Fruit fly (Drosophila melanogaster): ENCODE results near the gene CG12729.

Gene CG12729

dm6 chrX:5873164-5873563 lies 28.1 kb downstream of the CG12729 start, which contains the start of gene GAA1 (continued):
- TF ChIP-seq Scr (GFP tag; IDR thresholded peaks at IDR 0.05; ENCODE audit: partially characterized antibody) (peak; percentile 85), hb (GFP tag; IDR thresholded peaks at IDR 0.05; ENCODE audit: partially characterized antibody) (peak; percentile 92), eyg (GFP tag; optimal IDR thresholded peaks at IDR 0.05) (no peak), slou (GFP tag; optimal IDR thresholded peaks at IDR 0.05) (no peak), crol (GFP tag; IDR thresholded peaks at IDR 0.05) (no peak), fu2 (GFP tag; optimal IDR thresholded peaks at IDR 0.05) (no peak)

dm6 chrX:5876584-5876983 lies 31.5 kb downstream of the CG12729 start, which contains the start of gene mof:
Gene mof, minus strand, starts transcription at chrX:5876853.
- peak; percentile 35 for TF ChIP-seq CG10267 (tag; optimal IDR thresholded peaks at IDR 0.05)
- peak; percentile 76 for TF ChIP-seq vnd (GFP tag; IDR thresholded peaks at IDR 0.05; ENCODE audit: partially characterized antibody)
- TF ChIP-seq Dp (GFP tag; optimal IDR thresholded peaks at IDR 0.05), result peak; percentile 78
- 0 out of 2 replicates have a peak, but pooled peaks have one; percentile 6 for TF ChIP-seq CG6689 (GFP tag; IDR thresholded peaks at IDR 0.05)
- peak; percentile 50 for TF ChIP-seq pzg (GFP tag; optimal IDR thresholded peaks at IDR 0.05)
- peak; percentile 76; the same call in 2 of the 3 replicates for TF ChIP-seq mld (GFP tag; IDR thresholded peaks at IDR 0.05; ENCODE audit: partially characterized antibody)
- peak; percentile 18 for TF ChIP-seq trem (tag; optimal IDR thresholded peaks at IDR 0.05)
- TF ChIP-seq knrl (GFP tag; IDR thresholded peaks at IDR 0.05; ENCODE audit: partially characterized antibody), result peak; percentile 57; the same call in 2 of the 3 replicates
- peak; percentile 50 for TF ChIP-seq Sry-δ (GFP tag; optimal IDR thresholded peaks at IDR 0.05)
- peak; percentile 85 for TF ChIP-seq bbx (GFP tag; IDR thresholded peaks at IDR 0.05; ENCODE audit: partially characterized antibody)
- peak; percentile 58 for TF ChIP-seq Doc3 (GFP tag; IDR thresholded peaks at IDR 0.05; ENCODE audit: partially characterized antibody)
- TF ChIP-seq CG6175 (GFP tag; IDR thresholded peaks at IDR 0.05), result no peak
- TF ChIP-seq HmgD (GFP tag; optimal IDR thresholded peaks at IDR 0.05), result no peak
- peak; percentile 79 for TF ChIP-seq CG6791 (GFP tag; IDR thresholded peaks at IDR 0.05; ENCODE audit: partially characterized antibody)
- TF ChIP-seq CG10366 (GFP tag; IDR thresholded peaks at IDR 0.05), result no peak
- TF ChIP-seq CG2116 (GFP tag; optimal IDR thresholded peaks at IDR 0.05), result peak; percentile 97
- no peak for TF ChIP-seq CG7745 (tag; optimal IDR thresholded peaks at IDR 0.05)
- TF ChIP-seq crol (GFP tag; IDR thresholded peaks at IDR 0.05), result no peak
- TF ChIP-seq CG30020 (tag; optimal IDR thresholded peaks at IDR 0.05), result no peak
- TF ChIP-seq Bgb (GFP tag; IDR thresholded peaks at IDR 0.05; ENCODE audit: partially characterized antibody), result peak; percentile 72
- no peak for TF ChIP-seq CG7786 (GFP tag; optimal IDR thresholded peaks at IDR 0.05)
- TF ChIP-seq stwl (tag; optimal IDR thresholded peaks at IDR 0.05), result peak; percentile 61
- TF ChIP-seq tna (GFP tag; IDR thresholded peaks at IDR 0.05; ENCODE audit: partially characterized antibody), result peak; percentile 62
- peak; percentile 64 for TF ChIP-seq hbn (GFP tag; IDR thresholded peaks at IDR 0.05; ENCODE audit: partially characterized antibody)
- TF ChIP-seq CG15514 (GFP tag; optimal IDR thresholded peaks at IDR 0.05), result peak; percentile 46
- TF ChIP-seq sna (GFP tag; IDR thresholded peaks at IDR 0.05; ENCODE audit: partially characterized antibody), result peak; percentile 72
- TF ChIP-seq CG18619 (GFP tag; optimal IDR thresholded peaks at IDR 0.05), result no peak
- peak; percentile 86 for TF ChIP-seq nerfin-2 (GFP tag; IDR thresholded peaks at IDR 0.05; ENCODE audit: partially characterized antibody)
- peak; percentile 80 for TF ChIP-seq CG14860 (GFP tag; IDR thresholded peaks at IDR 0.05; ENCODE audit: partially characterized antibody)
- peak; percentile 38 for TF ChIP-seq phol (tag; optimal IDR thresholded peaks at IDR 0.05)
- TF ChIP-seq E2f2 (GFP tag; IDR thresholded peaks at IDR 0.05), result peak; percentile 88
- TF ChIP-seq CG32772 (GFP tag; IDR thresholded peaks at IDR 0.05), result no peak
- no peak for TF ChIP-seq CG10431 (GFP tag; optimal IDR thresholded peaks at IDR 0.05)
- peak; percentile 71 for TF ChIP-seq ato (GFP tag; IDR thresholded peaks at IDR 0.05; ENCODE audit: partially characterized antibody)
- TF ChIP-seq Dll (GFP tag; IDR thresholded peaks at IDR 0.05; ENCODE audit: partially characterized antibody), result peak; percentile 74
- peak; percentile 81 for TF ChIP-seq Dref (GFP tag; IDR thresholded peaks at IDR 0.05)
- peak; percentile 25 for TF ChIP-seq Ets97D (GFP tag; optimal IDR thresholded peaks at IDR 0.05)
- TF ChIP-seq CG3995 (GFP tag; optimal IDR thresholded peaks at IDR 0.05), result peak; percentile 44
- TF ChIP-seq Fer1 (GFP tag; optimal IDR thresholded peaks at IDR 0.05), result peak; percentile 5
- TF ChIP-seq CG13287 (GFP tag; IDR thresholded peaks at IDR 0.05; ENCODE audit: partially characterized antibody), result peak; percentile 84
- TF ChIP-seq D19A (tag; optimal IDR thresholded peaks at IDR 0.05), result no peak
- 0 out of 2 replicates have a peak, but pooled peaks have one; percentile 9 for TF ChIP-seq ranshi (GFP tag; IDR thresholded peaks at IDR 0.05)
